Fruit fly (Drosophila melanogaster) whole organism, embryonic: ENCODE results near the gene CG7987.
A peak's percentile ranks its signal among the peaks of the same experiment; 100 is the strongest.

Experiments
- ATbp ChIP-seq: fragments of 200-800 bp; sonication (Bioruptor generic); optimal IDR thresholded peaks from 2 replicates; lab custom pipeline; 2017; ENCODE audit warnings: missing biosample characterization, mild to moderate bottlenecking, missing genetic modification characterization, missing genetic modification reagents
- Bdp1 ChIP-seq: fragments of 200-800 bp; sonication (Bioruptor generic); optimal IDR thresholded peaks from 3 replicates; lab custom pipeline; 2016; ENCODE audit warnings: missing biosample characterization, missing genetic modification characterization
- CG10462 ChIP-seq: fragments of 200-800 bp; sonication (Bioruptor generic); optimal IDR thresholded peaks from 2 replicates; lab custom pipeline; 2016; ENCODE audit warnings: missing biosample characterization, missing genetic modification characterization
- CG10979 ChIP-seq: fragments of 200-800 bp; sonication (Bioruptor generic); optimal IDR thresholded peaks from 2 replicates; lab custom pipeline; 2018; ENCODE audit warnings: missing biosample characterization, mild to moderate bottlenecking, missing genetic modification characterization, moderate library complexity
- CG12155 ChIP-seq: fragments of 200-800 bp; sonication (Bioruptor generic); optimal IDR thresholded peaks from 3 replicates; lab custom pipeline; 2016; ENCODE audit warnings: missing biosample characterization, missing genetic modification characterization
- CG13296 ChIP-seq: fragments of 200-800 bp; sonication (Bioruptor generic); optimal IDR thresholded peaks from 3 replicates; lab custom pipeline; 2018; ENCODE audit warnings: missing biosample characterization, mild to moderate bottlenecking, missing genetic modification characterization
- CG15269 ChIP-seq: fragments of 200-800 bp; sonication (Bioruptor generic); optimal IDR thresholded peaks from 2 replicates; lab custom pipeline; 2018; ENCODE audit warnings: missing biosample characterization, mild to moderate bottlenecking, missing genetic modification characterization, moderate library complexity
- CG17359 ChIP-seq: fragments of 200-800 bp; sonication (Bioruptor generic); optimal IDR thresholded peaks from 3 replicates; lab custom pipeline; 2018; ENCODE audit warnings: missing biosample characterization, mild to moderate bottlenecking, missing genetic modification characterization, moderate library complexity
- CG17829 ChIP-seq: fragments of 200-800 bp; optimal IDR thresholded peaks from 2 replicates; lab custom pipeline; 2019; ENCODE audit warnings: missing biosample characterization, mild to moderate bottlenecking, missing genetic modification characterization, moderate library complexity
- CG18262 ChIP-seq: fragments of 200-800 bp; optimal IDR thresholded peaks from 3 replicates; lab custom pipeline; 2019; ENCODE audit warnings: missing biosample characterization, mild to moderate bottlenecking, missing genetic modification characterization, moderate library complexity
- CG2875 ChIP-seq: fragments of 200-800 bp; sonication (Bioruptor generic); optimal IDR thresholded peaks from 2 replicates; lab custom pipeline; 2017; ENCODE audit warnings: missing biosample characterization, mild to moderate bottlenecking, missing genetic modification characterization, missing genetic modification reagents
- CG32532 ChIP-seq: fragments of 200-800 bp; sonication (Bioruptor generic); IDR thresholded peaks from 2 replicates; pipeline ENCODE4 v1.3.6; 2022; ENCODE audit warnings: missing biosample characterization, missing genetic modification characterization
- CG4707 ChIP-seq: fragments of 200-800 bp; sonication (Bioruptor generic); optimal IDR thresholded peaks from 2 replicates; lab custom pipeline; 2018; ENCODE audit warnings: missing biosample characterization, mild to moderate bottlenecking, missing genetic modification characterization, moderate library complexity
- CG4854 ChIP-seq: fragments of 200-800 bp; sonication (Bioruptor generic); optimal IDR thresholded peaks from 2 replicates; lab custom pipeline; 2016; ENCODE audit warnings: missing biosample characterization, missing genetic modification characterization, inconsistent platforms
- CG7556 ChIP-seq: fragments of 200-800 bp; sonication (Bioruptor generic); optimal IDR thresholded peaks from 2 replicates; lab custom pipeline; 2017; ENCODE audit warnings: missing biosample characterization, mild to moderate bottlenecking, missing genetic modification characterization
- CG7786 ChIP-seq: fragments of 200-800 bp; sonication (Bioruptor generic); optimal IDR thresholded peaks from 2 replicates; lab custom pipeline; 2016; ENCODE audit warnings: missing biosample characterization, missing genetic modification characterization
- Doc2 ChIP-seq: fragments of 200-800 bp; sonication (Bioruptor generic); IDR thresholded peaks from 2 replicates; pipeline ENCODE4 v1.3.6; 2022; ENCODE audit warnings: missing biosample characterization, missing genetic modification characterization
- Dref ChIP-seq: fragments of 200-800 bp; sonication (Bioruptor generic); IDR thresholded peaks from 2 replicates; pipeline ENCODE4 v1.3.6; 2022; ENCODE audit warnings: missing biosample characterization, missing genetic modification characterization
- Drgx ChIP-seq: fragments of 200-800 bp; sonication (Bioruptor generic); IDR thresholded peaks from 2 replicates; pipeline ENCODE4 v1.3.6; 2022; ENCODE audit warnings: missing biosample characterization, missing genetic modification characterization
- Ets65A ChIP-seq: fragments of 200-800 bp; sonication (Bioruptor generic); peaks from one replicate; lab custom pipeline; 2016; ENCODE audit warnings: missing biosample characterization, missing genetic modification characterization
- Hey ChIP-seq: fragments of 200-800 bp; sonication (Bioruptor generic); optimal IDR thresholded peaks from 3 replicates; lab custom pipeline; 2018; ENCODE audit warnings: missing biosample characterization, mild to moderate bottlenecking, missing genetic modification characterization
- Hr3 ChIP-seq: fragments of 200-800 bp; sonication (Bioruptor generic); optimal IDR thresholded peaks from 3 replicates; lab custom pipeline; 2016; ENCODE audit warnings: missing biosample characterization, missing genetic modification characterization
- Myb ChIP-seq: fragments of 200-800 bp; sonication (Bioruptor generic); optimal IDR thresholded peaks from 2 replicates; lab custom pipeline; 2016; ENCODE audit warnings: missing biosample characterization, missing genetic modification characterization
- Side ChIP-seq: fragments of 200-800 bp; sonication (Bioruptor generic); optimal IDR thresholded peaks from 2 replicates; lab custom pipeline; 2016; ENCODE audit warnings: missing biosample characterization, missing genetic modification characterization
- Sox100B ChIP-seq: fragments of 200-800 bp; sonication (Bioruptor generic); optimal IDR thresholded peaks from 3 replicates; lab custom pipeline; 2018; ENCODE audit warnings: missing biosample characterization, mild to moderate bottlenecking, missing genetic modification characterization
- Stat92E ChIP-seq, 3 experiments: fragments of >200 bp in 2 of 3; fragments of 200-800 bp in 1 of 3; sonication (Bioruptor generic) in 1 of 3; optimal IDR thresholded peaks; 2 replicates each; lab custom pipeline; 2017 to 2019; ENCODE audit warnings: missing biosample characterization in 3 of 3, missing genetic modification characterization in 3 of 3, mild to moderate bottlenecking in 1 of 3, moderate library complexity in 1 of 3
- TFAM ChIP-seq: fragments of 200-800 bp; sonication (Bioruptor generic); optimal IDR thresholded peaks from 2 replicates; lab custom pipeline; 2017; ENCODE audit warnings: missing biosample characterization, missing genetic modification characterization, inconsistent platforms
- Trl ChIP-seq, 3 experiments: fragments of >200 bp in 2 of 3; fragments of 200-800 bp in 1 of 3; sonication (Bioruptor generic) in 1 of 3; optimal IDR thresholded peaks; 2 replicates in 1 of 3; 3 replicates in 2 of 3; lab custom pipeline; 2016 to 2017; ENCODE audit warnings: missing biosample characterization in 1 of 3, missing genetic modification characterization in 1 of 3
- Xrp1 ChIP-seq: fragments of 200-800 bp; sonication (Bioruptor generic); IDR thresholded peaks from 2 replicates; pipeline ENCODE4 v1.3.6; 2022; ENCODE audit warnings: missing biosample characterization, missing genetic modification characterization
- YL-1 ChIP-seq: fragments of 200-800 bp; sonication (Bioruptor generic); optimal IDR thresholded peaks from 3 replicates; lab custom pipeline; 2017; ENCODE audit warnings: missing biosample characterization, mild to moderate bottlenecking, missing genetic modification characterization
- ap ChIP-seq: fragments of 200-800 bp; sonication (Bioruptor generic); IDR thresholded peaks from 2 replicates; pipeline ENCODE4 v1.3.6; 2022; ENCODE audit warnings: missing biosample characterization, missing genetic modification characterization
- ash1 ChIP-seq: fragments of 200-800 bp; sonication (Bioruptor generic); optimal IDR thresholded peaks from 2 replicates; lab custom pipeline; 2018; ENCODE audit warnings: missing biosample characterization, mild to moderate bottlenecking, missing genetic modification characterization
- chinmo ChIP-seq: fragments of 200-800 bp; sonication (Bioruptor generic); IDR thresholded peaks from 4 replicates; pipeline ENCODE4 v1.3.6; 2022; ENCODE audit warnings: missing biosample characterization, missing genetic modification characterization; ENCODE audit not compliant: partially characterized antibody
- crp ChIP-seq, 2 experiments: fragments of 200-800 bp; sonication (Bioruptor generic); optimal IDR thresholded peaks; 2 replicates in 1 of 2; 3 replicates in 1 of 2; lab custom pipeline; 2017; ENCODE audit warnings: missing biosample characterization in 2 of 2, missing genetic modification characterization in 2 of 2, mild to moderate bottlenecking in 1 of 2, moderate library complexity in 1 of 2
- dmrt11E ChIP-seq: fragments of 200-800 bp; sonication (Bioruptor generic); optimal IDR thresholded peaks from 3 replicates; lab custom pipeline; 2018; ENCODE audit warnings: missing biosample characterization, mild to moderate bottlenecking, missing genetic modification characterization, moderate library complexity
- ems ChIP-seq: fragments of 200-800 bp; sonication (Bioruptor generic); optimal IDR thresholded peaks from 3 replicates; lab custom pipeline; 2016; ENCODE audit warnings: missing biosample characterization, missing genetic modification characterization
- fru ChIP-seq: fragments of >200 bp; optimal IDR thresholded peaks from 2 replicates; lab custom pipeline; 2017
- gcm ChIP-seq: fragments of 200-800 bp; sonication (Bioruptor generic); optimal IDR thresholded peaks from 2 replicates; lab custom pipeline; 2019; ENCODE audit warnings: missing biosample characterization, mild to moderate bottlenecking, missing genetic modification characterization, moderate library complexity
- hb ChIP-seq: fragments of 200-800 bp; sonication (Bioruptor generic); IDR thresholded peaks from 3 replicates; pipeline ENCODE4 v1.3.6; 2022; ENCODE audit warnings: missing biosample characterization, missing genetic modification characterization; ENCODE audit not compliant: partially characterized antibody
- hth ChIP-seq: fragments of >200 bp; optimal IDR thresholded peaks from 2 replicates; lab custom pipeline; 2017; ENCODE audit warnings: inconsistent platforms
- klu ChIP-seq: fragments of 200-800 bp; sonication (Bioruptor generic); IDR thresholded peaks from 2 replicates; pipeline ENCODE4 v1.3.6; 2022; ENCODE audit warnings: missing biosample characterization, missing genetic modification characterization
- lola ChIP-seq, 3 experiments: fragments of >200 bp in 2 of 3; fragments of 200-800 bp in 1 of 3; sonication (Bioruptor generic) in 1 of 3; optimal IDR thresholded peaks; 2 replicates each; lab custom pipeline; 2017 to 2019; ENCODE audit warnings: missing biosample characterization in 3 of 3, missing genetic modification characterization in 3 of 3, mild to moderate bottlenecking in 1 of 3, moderate library complexity in 1 of 3
- pb ChIP-seq: fragments of 200-800 bp; sonication (Bioruptor generic); optimal IDR thresholded peaks from 3 replicates; lab custom pipeline; 2016; ENCODE audit warnings: missing biosample characterization, missing genetic modification characterization
- psq ChIP-seq: fragments of 200-800 bp; sonication (Bioruptor generic); optimal IDR thresholded peaks from 2 replicates; lab custom pipeline; 2017; ENCODE audit warnings: missing biosample characterization, missing genetic modification characterization
- so ChIP-seq: fragments of 200-800 bp; sonication (Bioruptor generic); IDR thresholded peaks from 3 replicates; pipeline ENCODE4 v1.3.6; 2022; ENCODE audit warnings: missing biosample characterization, missing genetic modification characterization
- stwl ChIP-seq: fragments of 200-800 bp; sonication (Bioruptor generic); optimal IDR thresholded peaks from 3 replicates; lab custom pipeline; 2018; ENCODE audit warnings: missing biosample characterization, mild to moderate bottlenecking, missing genetic modification characterization, moderate library complexity
- sug ChIP-seq: fragments of 200-800 bp; optimal IDR thresholded peaks from 2 replicates; lab custom pipeline; 2019; ENCODE audit warnings: missing biosample characterization, mild to moderate bottlenecking, missing genetic modification characterization, moderate library complexity
- tap ChIP-seq: fragments of 200-800 bp; optimal IDR thresholded peaks from 3 replicates; lab custom pipeline; 2019; ENCODE audit warnings: missing biosample characterization, mild to moderate bottlenecking, missing genetic modification characterization, moderate library complexity
- zen ChIP-seq: fragments of 200-800 bp; sonication (Bioruptor generic); optimal IDR thresholded peaks from 3 replicates; lab custom pipeline; 2018; ENCODE audit warnings: missing biosample characterization, mild to moderate bottlenecking, missing genetic modification characterization, moderate library complexity

CG7987 gene

DNA sequence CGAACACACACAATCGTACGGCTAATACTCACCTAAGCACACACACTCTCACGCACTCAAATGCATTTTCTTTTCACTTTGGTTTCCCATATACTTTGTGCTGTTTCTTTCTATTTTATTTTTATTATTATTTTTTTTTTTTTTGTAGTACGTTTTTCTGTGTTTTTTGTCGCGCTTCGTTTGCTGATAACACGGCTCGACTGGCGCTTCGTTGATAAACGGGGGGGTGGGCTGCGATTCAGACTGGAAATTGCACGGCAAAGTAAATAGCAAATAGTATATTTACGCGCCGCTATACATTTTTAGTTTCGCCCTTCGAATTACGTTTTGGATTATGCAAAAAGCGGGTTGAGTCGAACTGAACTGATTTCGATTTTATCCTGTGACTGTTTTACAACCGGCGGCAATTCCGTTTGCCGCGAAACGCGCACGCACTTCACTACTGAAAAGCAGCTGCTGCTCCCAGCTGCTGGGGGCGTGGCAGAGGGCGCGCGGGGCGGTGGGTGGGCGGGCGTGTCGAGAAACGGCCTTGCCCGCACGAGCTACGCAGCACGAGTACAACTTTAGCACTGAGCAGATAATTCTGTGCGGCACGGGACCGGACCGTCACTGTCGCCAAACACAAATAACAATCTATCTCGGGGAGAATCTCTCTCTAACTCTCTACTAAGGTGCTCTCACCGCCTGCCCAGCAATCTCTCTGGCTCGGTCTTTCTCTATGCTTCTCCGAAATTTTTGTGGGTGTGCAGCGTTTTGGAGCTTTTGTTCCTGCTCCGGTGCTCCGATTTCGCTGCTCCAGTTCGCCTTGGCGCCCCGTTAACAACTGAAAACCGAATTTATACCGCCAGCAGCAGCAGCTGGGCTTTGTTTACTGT is 18.0 kb downstream of the CG7987 start, which contains the start of gene Pde6 (continued):
- no peak for TF ChIP-seq gcm (GFP tag; lab: Kevin White, UChicago)
- TF ChIP-seq Xrp1 (GFP tag; lab: Robert Waterston, UW) = no peak
- TF ChIP-seq Hr3 (GFP tag; lab: Kevin White, UChicago) = no peak
- TF ChIP-seq Stat92E (GFP tag; optimal IDR thresholded peaks at IDR 0.05; lab: Kevin White, UChicago) = no peak
- TF ChIP-seq ems = no peak
- TF ChIP-seq pb (GFP tag; lab: Kevin White, UChicago) = no peak
- peak; percentile 85 for TF ChIP-seq sug
- no peak for TF ChIP-seq so (GFP tag; lab: Robert Waterston, UW)
- no peak for TF ChIP-seq Myb (GFP tag; lab: Kevin White, UChicago)
- TF ChIP-seq CG7556 (GFP tag; lab: Kevin White, UChicago) = no peak
- TF ChIP-seq CG4854 (GFP tag; lab: Kevin White, UChicago) = no peak
- no peak for TF ChIP-seq psq (GFP tag; lab: Kevin White, UChicago)
- TF ChIP-seq Sox100B (GFP tag; lab: Kevin White, UChicago) = no peak
- TF ChIP-seq crp (GFP tag; optimal IDR thresholded peaks at IDR 0.05; lab: Kevin White, UChicago) = peak in 1 of 2 experiments; percentile 26
- TF ChIP-seq YL-1 (GFP tag; lab: Kevin White, UChicago) = no peak
- no peak for TF ChIP-seq CG17829
- TF ChIP-seq Dref (GFP tag; lab: Robert Waterston, UW) = no peak
- no peak for TF ChIP-seq ash1 (GFP tag; lab: Kevin White, UChicago)
- no peak for TF ChIP-seq CG13296 (GFP tag; lab: Kevin White, UChicago)
- TF ChIP-seq CG12155 (GFP tag; lab: Kevin White, UChicago) = no peak
- no peak for TF ChIP-seq lola (GFP tag; optimal IDR thresholded peaks at IDR 0.05; lab: Kevin White, UChicago)
- TF ChIP-seq Side (GFP tag; lab: Kevin White, UChicago) = no peak
- TF ChIP-seq Drgx (GFP tag; lab: Robert Waterston, UW) = peak; percentile 80
- TF ChIP-seq CG4707 = no peak
- no peak for TF ChIP-seq stwl (tag; lab: Kevin White, UChicago)
- no peak for TF ChIP-seq CG2875 (GFP tag; lab: Kevin White, UChicago)
- peak; percentile 1 for TF ChIP-seq Hey
- TF ChIP-seq ap (GFP tag; lab: Robert Waterston, UW) = no peak
- no peak; the same call in 1 of the 2 replicates for TF ChIP-seq CG32532
- no peak for TF ChIP-seq hth (lab: Kevin White, UChicago)
- no peak for TF ChIP-seq dmrt11E
- no peak for TF ChIP-seq tap (tag; lab: Kevin White, UChicago)
- TF ChIP-seq CG18262 (tag; lab: Kevin White, UChicago) = no peak
- no peak for TF ChIP-seq zen (tag; lab: Kevin White, UChicago)
- TF ChIP-seq TFAM (GFP tag; lab: Kevin White, UChicago) = no peak
- no peak for TF ChIP-seq CG10462 (GFP tag; lab: Kevin White, UChicago)
- TF ChIP-seq klu (GFP tag; lab: Robert Waterston, UW) = no peak
- no peak for TF ChIP-seq Doc2 (GFP tag; lab: Robert Waterston, UW)
- TF ChIP-seq fru (lab: Kevin White, UChicago) = no peak
- no peak for TF ChIP-seq CG7786
- no peak for TF ChIP-seq CG15269
- no peak for TF ChIP-seq Ets65A
- TF ChIP-seq CG10979 (tag; lab: Kevin White, UChicago) = no peak
- TF ChIP-seq ATbp (GFP tag; lab: Kevin White, UChicago) = no peak
- TF ChIP-seq CG17359 = no peak
- TF ChIP-seq hb = 0 out of 3 replicates have a peak, but pooled peaks have one; percentile 9
- no peak for TF ChIP-seq Bdp1 (GFP tag; lab: Kevin White, UChicago)
- peak; percentile 73; the same call in 2 of the 4 replicates for TF ChIP-seq chinmo (GFP tag; lab: Robert Waterston, UW)
- peak; percentile 79 to 93 for TF ChIP-seq Trl (optimal IDR thresholded peaks at IDR 0.05; lab: Kevin White, UChicago)
- no peak for TF ChIP-seq Trl (GFP tag; optimal IDR thresholded peaks at IDR 0.05; lab: Kevin White, UChicago)
